Worm (Caenorhabditis elegans): Measurements from ENCODE around the gene clec-153.

Gene clec-153

DNA sequence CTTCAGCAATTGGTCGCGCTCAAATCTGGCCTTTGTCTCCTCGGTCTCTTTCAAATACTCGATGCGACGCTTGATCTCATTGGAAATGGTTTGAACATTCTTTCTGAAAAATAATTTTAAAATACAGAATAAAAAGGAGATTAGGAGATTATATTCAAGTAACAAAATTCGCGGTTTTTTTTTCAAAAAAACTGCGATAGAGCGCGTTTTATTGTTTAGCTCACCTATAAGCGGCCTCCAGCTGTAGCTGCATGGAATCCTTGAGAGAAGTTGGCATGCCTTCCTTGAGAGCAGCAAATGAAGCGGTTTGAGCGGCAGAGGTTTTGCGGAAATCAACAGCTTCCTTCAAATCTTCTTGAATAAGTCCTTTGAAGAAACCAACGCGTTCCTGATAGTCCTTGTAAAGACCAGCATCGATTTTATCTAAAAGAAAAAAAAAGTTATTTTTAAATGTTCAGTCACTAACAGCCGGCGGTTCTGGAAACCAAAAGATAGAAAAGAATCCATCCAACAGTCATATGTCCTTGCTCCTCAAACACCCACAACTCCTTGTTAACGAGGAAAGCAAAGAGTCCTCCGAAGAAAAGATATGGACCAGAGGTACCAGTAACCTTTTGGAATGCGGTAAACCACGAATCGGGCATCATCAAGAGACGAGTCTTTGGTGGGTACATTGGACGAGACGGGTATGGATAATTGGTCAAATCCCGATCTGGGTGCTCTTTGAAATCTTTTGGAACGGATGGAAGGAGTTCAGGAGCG is 40.1 kb upstream of the clec-153 start:
- TF ChIP-seq dpl-1 (GFP tag; optimal IDR thresholded peaks at IDR 0.05) (peak; percentile 35 to 54 (median 42)), lin-35 (GFP tag; optimal IDR thresholded peaks at IDR 0.05) (peak in 1 of 2 experiments; percentile 54), efl-1 (optimal IDR thresholded peaks at IDR 0.05) (peak; percentile 16 to 37), efl-1 (GFP tag; optimal IDR thresholded peaks at IDR 0.05 in 1 of 2) (peak; percentile 54 to 93), lsy-2 (tag; optimal IDR thresholded peaks at IDR 0.05) (peak in 1 of 2 experiments; percentile 25), sptf-1 (tag; optimal IDR thresholded peaks at IDR 0.05) (no peak)

DNA sequence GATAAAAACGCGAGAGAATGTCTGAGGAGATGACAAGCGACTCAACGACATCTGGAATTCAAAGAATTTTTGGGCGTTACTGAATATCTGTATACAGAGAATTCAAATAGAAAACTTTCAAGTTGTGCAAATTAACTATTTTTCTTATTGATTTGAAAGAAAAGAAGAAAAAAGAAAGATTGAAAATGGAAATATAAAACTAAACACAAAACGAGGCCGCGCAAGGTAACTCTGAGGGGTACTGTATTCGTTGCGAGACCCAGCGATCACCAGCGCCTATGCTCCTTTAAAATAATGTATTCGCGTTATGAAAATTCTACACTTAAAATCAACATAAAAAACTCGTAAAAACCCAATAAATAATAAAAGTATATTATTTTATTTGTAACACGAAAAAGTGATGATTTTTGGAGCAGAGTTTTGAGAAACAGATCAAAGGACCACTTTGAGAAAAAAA is 39.2 kb upstream of the clec-153 start, which contains the start of gene asb-1:
TSS of gene asb-1 (minus strand) at position 51 of the 457 bp plus-strand sequence.
- TF ChIP-seq nhr-85 (tag) (peak; percentile 43), nhr-11 (tag; optimal IDR thresholded peaks at IDR 0.05) (no peak)

DNA sequence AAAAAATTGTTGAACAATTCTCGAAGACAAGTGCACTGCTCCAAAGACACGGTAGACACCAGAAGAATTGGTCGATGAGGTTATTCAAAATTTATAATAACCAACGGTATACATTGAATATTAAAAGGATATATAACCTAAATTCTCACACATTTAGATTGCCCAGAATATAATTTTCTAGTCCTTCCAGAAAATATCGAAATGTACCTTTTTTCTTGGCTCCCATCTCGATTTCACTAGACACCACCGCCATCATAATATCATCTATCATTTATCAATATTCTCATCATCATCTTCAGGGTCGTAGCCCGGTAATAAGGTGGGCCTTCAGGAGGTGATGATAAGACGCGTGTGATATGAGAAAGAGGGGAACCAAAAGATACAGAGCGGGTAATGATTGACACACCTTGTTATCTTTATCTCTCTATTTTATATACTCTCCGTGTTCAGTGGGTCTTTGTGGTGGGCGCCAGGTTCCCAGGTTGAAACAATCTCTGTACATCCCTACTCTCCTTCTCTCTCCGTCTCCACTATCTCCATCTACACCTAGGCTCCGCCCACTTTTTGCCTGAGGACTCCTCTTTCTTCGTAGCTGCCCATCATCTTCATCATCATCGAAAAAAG is 34.8 kb upstream of the clec-153 start, which contains the start of gene mab-21:
TSS of gene mab-21 (plus strand) at position 615 of the 624 bp plus-strand sequence.
- TF ChIP-seq elt-3 (tag; optimal IDR thresholded peaks at IDR 0.05) (peak in 5 of 6 experiments; percentile 40 to 85 (median 51)), nhr-71 (tag; optimal IDR thresholded peaks at IDR 0.05) (peak; percentile 34), tbx-2 (tag; optimal IDR thresholded peaks at IDR 0.05) (no peak), nhr-90 (tag; optimal IDR thresholded peaks at IDR 0.05; ENCODE audit: poor library complexity) (no peak), pag-3 (tag; optimal IDR thresholded peaks at IDR 0.05; ENCODE audit: borderline replicate concordance, insufficient read depth) (no peak), lin-14 (GFP tag; optimal IDR thresholded peaks at IDR 0.05) (peak; percentile 71), hlh-4 (tag; optimal IDR thresholded peaks at IDR 0.05) (no peak), snu-23 (GFP tag; optimal IDR thresholded peaks at IDR 0.05) (peak; percentile 22), lir-3 (tag; optimal IDR thresholded peaks at IDR 0.05; ENCODE audit: poor library complexity) (no peak), nhr-76 (tag; optimal IDR thresholded peaks at IDR 0.05) (no peak), mdl-1 (tag; optimal IDR thresholded peaks at IDR 0.05) (peak in 1 of 2 experiments; percentile 24), ztf-4 (tag; optimal IDR thresholded peaks at IDR 0.05) (peak; percentile 32), lin-35 (GFP tag; optimal IDR thresholded peaks at IDR 0.05) (peak in 1 of 2 experiments; percentile 15), nhr-20 (tag; optimal IDR thresholded peaks at IDR 0.05) (peak; percentile 9), zip-4 (GFP tag; optimal IDR thresholded peaks at IDR 0.05) (no peak), nhr-47 (tag; optimal IDR thresholded peaks at IDR 0.05) (no peak), efl-3 (GFP tag; optimal IDR thresholded peaks at IDR 0.05) (no peak), aly-2 (tag; optimal IDR thresholded peaks at IDR 0.05) (no peak), egl-13 (tag; optimal IDR thresholded peaks at IDR 0.05) (no peak), sox-4 (tag; optimal IDR thresholded peaks at IDR 0.05) (no peak), fkh-4 (tag; optimal IDR thresholded peaks at IDR 0.05; ENCODE audit: borderline replicate concordance) (no peak), C04F5.9 (tag; optimal IDR thresholded peaks at IDR 0.05) (no peak), F16B12.6 (tag; optimal IDR thresholded peaks at IDR 0.05) (no peak), jun-1 (tag; optimal IDR thresholded peaks at IDR 0.05) (no peak), rnt-1 (tag; optimal IDR thresholded peaks at IDR 0.05) (peak; percentile 47), nhr-85 (tag) (peak; percentile 3), ets-5 (GFP tag; IDR thresholded peaks at IDR 0.05) (no peak), zag-1 (tag; optimal IDR thresholded peaks at IDR 0.05) (no peak), unc-98 (GFP tag; IDR thresholded peaks at IDR 0.05) (no peak), lsy-2 (tag; optimal IDR thresholded peaks at IDR 0.05) (peak in 1 of 2 experiments; percentile 23), ceh-8 (GFP tag; optimal IDR thresholded peaks at IDR 0.05) (no peak), skn-1 (tag; optimal IDR thresholded peaks at IDR 0.05) (no peak), nhr-237 (tag; optimal IDR thresholded peaks at IDR 0.05) (no peak), egl-27 (tag; optimal IDR thresholded peaks at IDR 0.05) (no peak), isw-1 (GFP tag; IDR thresholded peaks at IDR 0.05) (no peak), efl-1 (optimal IDR thresholded peaks at IDR 0.05) (peak in 1 of 2 experiments; percentile 5), efl-1 (GFP tag; optimal IDR thresholded peaks at IDR 0.05 in 1 of 2) (no peak)

Data from whole organism, L1 larva.